Fruit fly (Drosophila melanogaster) whole organism, embryonic: ENCODE data around the gene CG13055.

Experiments used
- Aef1 ChIP-seq: fragments of 200-800 bp; sonication (Bioruptor generic); IDR thresholded peaks from 3 replicates; pipeline ENCODE4 v1.3.6; 2022; ENCODE audit warnings: missing biosample characterization, missing genetic modification characterization
- Bteb2 ChIP-seq: fragments of 200-800 bp; sonication (Bioruptor generic); optimal IDR thresholded peaks from 2 replicates; lab custom pipeline; 2016; ENCODE audit warnings: missing biosample characterization, missing genetic modification characterization
- CG17802 ChIP-seq: fragments of 200-800 bp; sonication (Bioruptor generic); optimal IDR thresholded peaks from 2 replicates; lab custom pipeline; 2018; ENCODE audit warnings: missing biosample characterization, mild to moderate bottlenecking, missing genetic modification characterization, moderate library complexity
- CG18619 ChIP-seq: fragments of 200-800 bp; sonication (Bioruptor generic); optimal IDR thresholded peaks from 3 replicates; lab custom pipeline; 2017; ENCODE audit warnings: missing biosample characterization, mild to moderate bottlenecking, missing genetic modification characterization
- CkIIα-i1 ChIP-seq: fragments of 200-800 bp; sonication (Bioruptor generic); IDR thresholded peaks from 2 replicates; pipeline ENCODE4 v1.3.6; 2022; ENCODE audit warnings: missing biosample characterization, missing genetic modification characterization
- Dfd ChIP-seq, 2 experiments: fragments of >200 bp; optimal IDR thresholded peaks; 2 replicates each; lab custom pipeline; 2017; ENCODE audit warnings: missing biosample characterization in 2 of 2, missing genetic modification characterization in 2 of 2
- Hand ChIP-seq: fragments of 200-800 bp; sonication (Bioruptor generic); optimal IDR thresholded peaks from 2 replicates; lab custom pipeline; 2017; ENCODE audit warnings: mild to moderate bottlenecking, missing biosample characterization, missing genetic modification reagents, missing genetic modification characterization
- Max ChIP-seq: fragments of 200-800 bp; sonication (Bioruptor generic); optimal IDR thresholded peaks from 2 replicates; lab custom pipeline; 2016; ENCODE audit warnings: missing biosample characterization, mild to moderate bottlenecking, missing genetic modification characterization
- inv ChIP-seq: fragments of 200-800 bp; sonication (Bioruptor generic); IDR thresholded peaks from 2 replicates; pipeline ENCODE4 v1.3.6; 2022; ENCODE audit warnings: missing biosample characterization, missing genetic modification characterization; ENCODE audit not compliant: partially characterized antibody
- ken ChIP-seq: fragments of 200-800 bp; sonication (Bioruptor generic); IDR thresholded peaks from 3 replicates; pipeline ENCODE4 v1.3.6; 2022; ENCODE audit warnings: missing biosample characterization, missing genetic modification characterization
- knrl ChIP-seq: fragments of 200-800 bp; sonication (Bioruptor generic); IDR thresholded peaks from 3 replicates; pipeline ENCODE4 v1.3.6; 2022; ENCODE audit warnings: missing biosample characterization, missing genetic modification characterization; ENCODE audit not compliant: partially characterized antibody

DNA sequence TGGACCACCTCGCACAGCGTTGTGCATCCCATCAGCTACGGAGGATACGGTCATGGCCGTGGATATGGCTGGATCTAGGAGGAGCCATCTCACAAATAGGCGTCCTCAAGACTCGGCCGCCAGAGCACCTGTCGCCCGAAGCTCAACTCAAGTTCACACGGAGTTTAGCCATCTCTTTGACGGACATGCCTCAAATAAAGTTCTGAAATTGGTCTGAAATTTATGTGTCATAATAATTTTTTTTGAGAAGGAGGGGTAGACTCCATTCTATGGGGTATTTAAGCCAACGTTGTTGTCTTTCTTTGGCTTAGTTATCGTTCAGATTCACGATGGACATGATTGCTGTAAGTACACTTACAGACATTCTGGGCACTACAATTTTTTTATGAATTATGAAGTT is 10.9 kb upstream of the CG13055 start, which contains the start of gene CG13070:
- TF ChIP-seq Dfd (GFP tag; optimal IDR thresholded peaks at IDR 0.05; lab: Kevin White, UChicago), result no peak
- TF ChIP-seq CG17802 (tag; lab: Kevin White, UChicago), result no peak
- TF ChIP-seq CG18619 (GFP tag; lab: Kevin White, UChicago), result no peak
- no peak for TF ChIP-seq inv (GFP tag; lab: Robert Waterston, UW)
- no peak for TF ChIP-seq knrl
- TF ChIP-seq ken, result no peak
- no peak for TF ChIP-seq Bteb2 (GFP tag; lab: Kevin White, UChicago)
- TF ChIP-seq Max (GFP tag; lab: Kevin White, UChicago), result no peak
- TF ChIP-seq Aef1, result no peak
- no peak for TF ChIP-seq Hand (GFP tag; lab: Kevin White, UChicago)
- no peak for TF ChIP-seq CkIIα-i1 (GFP tag; lab: Robert Waterston, UW)
